Worm (Caenorhabditis elegans): ENCODE data around the gene srsx-15.

The srsx-15 gene

ce11 chrIV:5603321-5603720, 20.3 kb downstream of the srsx-15 start:
- no peak for TF ChIP-seq mdl-1 (tag; optimal IDR thresholded peaks at IDR 0.05)
- no peak for TF ChIP-seq nhr-237 (tag; optimal IDR thresholded peaks at IDR 0.05)
- no peak for TF ChIP-seq nhr-28 (tag; optimal IDR thresholded peaks at IDR 0.05)
- TF ChIP-seq nfya-1 (tag; optimal IDR thresholded peaks at IDR 0.05; ENCODE audit: insufficient read depth) = peak; percentile 34
- no peak for TF ChIP-seq nhr-25 (tag; optimal IDR thresholded peaks at IDR 0.05)
- no peak for TF ChIP-seq ceh-16 (tag; optimal IDR thresholded peaks at IDR 0.05)
- no peak for TF ChIP-seq unc-39 (tag; optimal IDR thresholded peaks at IDR 0.05)
- TF ChIP-seq pha-4 (tag; optimal IDR thresholded peaks at IDR 0.05) = peak; percentile 100
- no peak for TF ChIP-seq ztf-11 (tag; optimal IDR thresholded peaks at IDR 0.05)
- no peak for TF ChIP-seq egl-5 (tag; optimal IDR thresholded peaks at IDR 0.05)
- TF ChIP-seq nhr-12 (tag; optimal IDR thresholded peaks at IDR 0.05) = no peak
- TF ChIP-seq elt-1 (tag; optimal IDR thresholded peaks at IDR 0.05) = no peak
- no peak for TF ChIP-seq elt-3 (tag; optimal IDR thresholded peaks at IDR 0.05)

DNA sequence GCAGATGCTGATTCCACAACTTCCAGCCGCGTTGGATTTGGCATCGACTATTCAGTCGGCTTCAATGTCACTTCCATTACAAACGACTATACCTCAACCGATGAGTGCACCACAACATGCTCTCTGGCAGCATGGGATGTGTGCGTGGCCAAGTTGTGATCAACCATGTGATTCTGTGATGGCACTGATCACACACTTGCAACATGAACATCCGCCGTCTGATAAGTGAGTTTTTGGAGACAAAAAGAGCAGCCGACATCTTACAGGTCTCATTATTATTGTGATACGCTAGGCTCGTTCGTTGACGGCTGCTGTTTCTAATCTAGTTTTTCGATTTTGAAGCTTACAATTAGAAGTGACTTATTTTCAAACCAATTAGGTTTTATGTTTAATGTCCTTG, 21.2 kb downstream of the srsx-15 start:
- no peak for TF ChIP-seq lin-39 (tag; optimal IDR thresholded peaks at IDR 0.05)
- TF ChIP-seq tbx-2 (tag; optimal IDR thresholded peaks at IDR 0.05) = no peak
- TF ChIP-seq nhr-28 (tag; optimal IDR thresholded peaks at IDR 0.05) = no peak
- no peak for TF ChIP-seq eor-1 (tag; optimal IDR thresholded peaks at IDR 0.05)
- TF ChIP-seq lin-15B (tag; optimal IDR thresholded peaks at IDR 0.05) = no peak
- no peak for TF ChIP-seq nhr-67 (tag; optimal IDR thresholded peaks at IDR 0.05)
- TF ChIP-seq jun-1 (tag; optimal IDR thresholded peaks at IDR 0.05) = no peak
- no peak for TF ChIP-seq mml-1 (tag; optimal IDR thresholded peaks at IDR 0.05)
- TF ChIP-seq elt-2 (tag; optimal IDR thresholded peaks at IDR 0.05) = no peak
- no peak for TF ChIP-seq elt-3 (tag; optimal IDR thresholded peaks at IDR 0.05)
- no peak for TF ChIP-seq ZK546.5 (tag; optimal IDR thresholded peaks at IDR 0.05)
- no peak for TF ChIP-seq lsy-12 (tag; optimal IDR thresholded peaks at IDR 0.05)
- no peak for TF ChIP-seq fkh-10 (GFP tag; optimal IDR thresholded peaks at IDR 0.05)
- TF ChIP-seq R02D3.7 (tag; optimal IDR thresholded peaks at IDR 0.05) = no peak
- no peak for TF ChIP-seq nhr-77 (tag; optimal IDR thresholded peaks at IDR 0.05)
- TF ChIP-seq egl-27 (tag; optimal IDR thresholded peaks at IDR 0.05) = no peak

DNA sequence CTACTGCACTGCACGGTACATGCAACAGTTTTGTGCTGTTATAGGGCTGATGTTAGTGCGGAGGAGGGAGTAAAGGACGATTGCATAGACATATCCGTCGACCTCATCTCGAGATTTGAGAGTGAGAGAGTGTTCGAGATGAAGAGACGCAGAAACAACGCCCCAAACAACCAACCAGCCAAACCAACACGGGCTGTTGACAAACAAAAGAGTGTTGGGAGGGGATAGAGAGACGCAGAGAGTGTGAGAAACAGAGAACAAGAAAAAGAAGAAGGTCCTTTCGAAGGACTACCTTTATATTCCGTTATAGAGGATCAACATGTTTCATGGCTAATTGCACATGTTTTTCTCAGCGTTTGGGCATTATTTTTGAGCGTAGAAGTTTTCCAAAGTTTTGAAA, 23.3 kb downstream of the srsx-15 start:
- TF ChIP-seq egl-5 (tag; optimal IDR thresholded peaks at IDR 0.05) = no peak
- peak; percentile 58 for TF ChIP-seq hmg-11 (tag; optimal IDR thresholded peaks at IDR 0.05)
- TF ChIP-seq nhr-28 (tag; optimal IDR thresholded peaks at IDR 0.05) = no peak
- TF ChIP-seq unc-39 (tag; optimal IDR thresholded peaks at IDR 0.05) = no peak
- TF ChIP-seq nhr-237 (tag; optimal IDR thresholded peaks at IDR 0.05) = no peak
- TF ChIP-seq lin-39 (tag; optimal IDR thresholded peaks at IDR 0.05) = peak; percentile 47
- TF ChIP-seq nfya-1 (tag; optimal IDR thresholded peaks at IDR 0.05; ENCODE audit: insufficient read depth) = peak; percentile 58
- no peak for TF ChIP-seq ceh-16 (tag; optimal IDR thresholded peaks at IDR 0.05)
- peak; percentile 89 for TF ChIP-seq pha-4 (tag; optimal IDR thresholded peaks at IDR 0.05)
- no peak for TF ChIP-seq ceh-82 (tag; optimal IDR thresholded peaks at IDR 0.05)
- no peak for TF ChIP-seq skn-1 (tag; optimal IDR thresholded peaks at IDR 0.05)
- peak; percentile 51 for TF ChIP-seq nhr-43 (tag; optimal IDR thresholded peaks at IDR 0.05; ENCODE audit: poor library complexity, severe bottlenecking)
- no peak for TF ChIP-seq ZK546.5 (tag; optimal IDR thresholded peaks at IDR 0.05)
- no peak for TF ChIP-seq ama-1 (optimal IDR thresholded peaks at IDR 0.05)
- TF ChIP-seq nhr-77 (tag; optimal IDR thresholded peaks at IDR 0.05) = no peak
- no peak for TF ChIP-seq jun-1 (tag; optimal IDR thresholded peaks at IDR 0.05)
- no peak for TF ChIP-seq R02D3.7 (tag; optimal IDR thresholded peaks at IDR 0.05)

DNA sequence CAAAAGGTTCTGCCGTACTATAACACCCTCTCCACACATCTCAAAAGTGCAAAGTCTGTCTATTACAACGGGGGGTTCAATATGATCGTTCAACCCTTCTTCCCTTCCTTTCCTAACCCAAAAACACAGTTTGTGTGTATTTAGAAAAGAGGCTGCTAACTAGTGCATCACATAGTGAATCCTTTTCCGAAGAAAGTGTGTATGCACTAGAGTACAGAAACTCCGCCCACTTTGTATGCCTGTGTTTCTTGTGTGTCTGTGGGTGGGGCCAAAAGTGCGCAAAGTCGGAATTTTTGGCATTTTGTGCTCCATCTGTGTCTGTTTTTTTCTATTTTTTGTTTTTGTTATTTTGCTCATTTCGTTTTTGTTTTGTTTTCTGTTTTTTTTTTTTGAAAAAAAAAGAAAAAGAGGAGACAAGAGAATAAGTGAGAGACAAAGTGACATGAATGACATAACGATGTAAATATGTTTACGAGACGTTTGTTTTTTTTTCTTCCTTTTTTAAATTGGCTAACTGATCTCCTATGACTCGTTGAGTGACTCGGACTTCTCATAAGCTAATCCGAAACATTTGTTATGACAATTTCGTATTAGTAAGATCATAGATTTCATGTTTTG, 25.0 kb downstream of the srsx-15 start:
- no peak for TF ChIP-seq ceh-9 (tag; optimal IDR thresholded peaks at IDR 0.05)
- no peak for TF ChIP-seq nhr-67 (tag; optimal IDR thresholded peaks at IDR 0.05)
- TF ChIP-seq ceh-16 (tag; optimal IDR thresholded peaks at IDR 0.05) = no peak
- TF ChIP-seq lin-15B (tag; optimal IDR thresholded peaks at IDR 0.05) = no peak
- TF ChIP-seq unc-39 (tag; optimal IDR thresholded peaks at IDR 0.05) = no peak
- peak; percentile 54 for TF ChIP-seq pha-4 (tag; optimal IDR thresholded peaks at IDR 0.05)
- no peak for TF ChIP-seq aly-2 (tag; optimal IDR thresholded peaks at IDR 0.05)
- TF ChIP-seq nhr-28 (tag; optimal IDR thresholded peaks at IDR 0.05) = no peak
- no peak for TF ChIP-seq tbx-2 (tag; optimal IDR thresholded peaks at IDR 0.05)
- no peak for TF ChIP-seq ZK546.5 (tag; optimal IDR thresholded peaks at IDR 0.05)
- peak; percentile 49 for TF ChIP-seq ama-1 (optimal IDR thresholded peaks at IDR 0.05)
- TF ChIP-seq mml-1 (tag; optimal IDR thresholded peaks at IDR 0.05) = no peak
- TF ChIP-seq ztf-4 (tag; optimal IDR thresholded peaks at IDR 0.05) = no peak
- no peak for TF ChIP-seq jun-1 (tag; optimal IDR thresholded peaks at IDR 0.05)
- peak; percentile 16 for TF ChIP-seq nhr-43 (tag; optimal IDR thresholded peaks at IDR 0.05; ENCODE audit: poor library complexity, severe bottlenecking)
- no peak for TF ChIP-seq daf-12 (tag; optimal IDR thresholded peaks at IDR 0.05)

Data from whole organism, L3 larva.